Fruit fly (Drosophila melanogaster) whole organism, embryonic: ENCODE results near the gene sqh.

Source experiments
- CG11456 ChIP-seq: fragments of 200-800 bp; sonication (Bioruptor generic); IDR thresholded peaks from 3 replicates; pipeline ENCODE4 v1.3.6; 2022; ENCODE audit warnings: missing biosample characterization, missing genetic modification characterization
- CG15073 ChIP-seq: fragments of 200-800 bp; sonication (Bioruptor generic); optimal IDR thresholded peaks from 2 replicates; lab custom pipeline; 2016; ENCODE audit warnings: missing biosample characterization, missing genetic modification characterization
- Nf-YC ChIP-seq: fragments of 200-800 bp; optimal IDR thresholded peaks from 3 replicates; lab custom pipeline; 2019; ENCODE audit warnings: missing biosample characterization, mild to moderate bottlenecking, missing genetic modification characterization, moderate library complexity
- Side ChIP-seq: fragments of 200-800 bp; sonication (Bioruptor generic); optimal IDR thresholded peaks from 2 replicates; lab custom pipeline; 2016; ENCODE audit warnings: missing biosample characterization, missing genetic modification characterization
- Usf ChIP-seq: fragments of 200-800 bp; sonication (Bioruptor generic); optimal IDR thresholded peaks from 2 replicates; lab custom pipeline; 2017; ENCODE audit warnings: missing genotype, missing biosample characterization, missing genetic modification characterization
- fru ChIP-seq: fragments of >200 bp; optimal IDR thresholded peaks from 2 replicates; lab custom pipeline; 2017
- gem ChIP-seq: fragments of 200-800 bp; sonication (Bioruptor generic); optimal IDR thresholded peaks from 2 replicates; lab custom pipeline; 2019; ENCODE audit warnings: missing biosample characterization, mild to moderate bottlenecking, missing genetic modification characterization, moderate library complexity

DNA sequence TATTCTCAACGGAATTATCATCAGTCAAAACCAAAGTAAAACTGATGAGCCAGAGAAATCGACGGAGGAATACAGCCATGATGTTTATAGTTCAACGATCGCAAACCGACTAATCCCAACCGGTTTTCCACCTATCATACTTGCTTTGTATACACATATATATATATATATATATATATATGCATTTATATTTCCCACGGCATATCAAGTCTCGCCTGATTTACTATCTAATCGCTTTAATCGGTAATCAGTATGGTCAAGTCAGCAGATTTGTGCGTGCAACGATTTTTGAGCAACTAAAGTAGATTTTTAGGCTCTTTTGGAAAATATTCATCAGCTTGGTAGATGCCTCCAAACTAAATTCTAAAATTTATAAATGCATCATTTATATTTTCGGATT lies 28.6 kb downstream of the sqh start, which contains the start of gene CG32750:
- TF ChIP-seq fru (lab: Kevin White, UChicago), result no peak
- no peak for TF ChIP-seq Nf-YC
- TF ChIP-seq CG11456, result no peak
- no peak for TF ChIP-seq Usf (GFP tag; lab: Kevin White, UChicago)
- no peak for TF ChIP-seq Side (GFP tag; lab: Kevin White, UChicago)
- TF ChIP-seq CG15073 (GFP tag; lab: Kevin White, UChicago), result no peak
- no peak for TF ChIP-seq gem (tag; lab: Kevin White, UChicago)
